Fruit fly (Drosophila melanogaster): Measurements from ENCODE around the gene CanA-14F.

The CanA-14F gene

DNA sequence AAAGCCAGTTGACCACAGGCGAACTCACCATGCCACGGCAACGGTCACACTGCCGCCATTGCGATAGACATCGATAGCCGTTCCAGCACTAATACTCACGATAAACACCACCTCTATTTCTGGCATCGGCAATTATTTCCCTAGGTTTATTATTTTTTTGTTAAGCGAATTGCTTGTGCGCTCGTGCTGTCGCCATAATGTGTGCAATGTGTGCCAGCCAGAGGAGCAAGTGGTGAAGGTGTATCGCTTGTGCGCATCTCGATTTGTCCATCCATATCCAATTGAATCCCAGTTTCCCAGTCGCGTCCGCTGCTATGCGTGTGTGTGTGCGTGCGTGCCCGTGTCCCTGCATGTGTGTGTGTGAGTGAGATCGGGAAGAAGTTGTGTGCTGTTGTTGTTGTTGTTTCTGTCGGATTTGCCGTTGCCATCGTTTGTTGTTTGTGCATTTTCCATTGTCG, 23.7 kb upstream of the CanA-14F start, which contains the start of gene mbt (continued):
- TF ChIP-seq HHEX (GFP tag; optimal IDR thresholded peaks at IDR 0.05) (no peak), CG14860 (GFP tag; IDR thresholded peaks at IDR 0.05; ENCODE audit: partially characterized antibody) (peak; percentile 82), Dip2 (GFP tag; IDR thresholded peaks at IDR 0.05) (no peak), ham (GFP tag; IDR thresholded peaks at IDR 0.05) (no peak), Bgb (GFP tag; IDR thresholded peaks at IDR 0.05; ENCODE audit: partially characterized antibody) (peak; percentile 95), CHES-1-like (GFP tag; optimal IDR thresholded peaks at IDR 0.05) (peak; percentile 72), eyg (GFP tag; optimal IDR thresholded peaks at IDR 0.05) (no peak), CG32772 (GFP tag; IDR thresholded peaks at IDR 0.05) (no peak), oc (tag; optimal IDR thresholded peaks at IDR 0.05) (no peak), CG14014 (GFP tag; IDR thresholded peaks at IDR 0.05) (no peak), zfh1 (GFP tag; IDR thresholded peaks at IDR 0.05) (0 out of 3 replicates have a peak, but pooled peaks have one; percentile 24), CG2116 (GFP tag; optimal IDR thresholded peaks at IDR 0.05) (peak; percentile 57), Scr (GFP tag; IDR thresholded peaks at IDR 0.05; ENCODE audit: partially characterized antibody) (peak; percentile 91), gsb (GFP tag; IDR thresholded peaks at IDR 0.05) (no peak), CG2129 (GFP tag; IDR thresholded peaks at IDR 0.05; ENCODE audit: partially characterized antibody) (peak; percentile 48), pnt (GFP tag; optimal IDR thresholded peaks at IDR 0.05) (no peak), toy (GFP tag; IDR thresholded peaks at IDR 0.05) (no peak), CG12391 (tag; optimal IDR thresholded peaks at IDR 0.05) (peak; percentile 28), CG18619 (GFP tag; optimal IDR thresholded peaks at IDR 0.05) (no peak), lov (optimal IDR thresholded peaks at IDR 0.05) (no peak), lov (GFP tag; IDR thresholded peaks at IDR 0.05) (no peak), tna (GFP tag; IDR thresholded peaks at IDR 0.05; ENCODE audit: partially characterized antibody) (peak; percentile 77), CG8089 (GFP tag; optimal IDR thresholded peaks at IDR 0.05) (no peak), CG15696 (tag; optimal IDR thresholded peaks at IDR 0.05) (no peak), Rfx (GFP tag; IDR thresholded peaks at IDR 0.05) (peak; percentile 48), CkIIα-i1 (GFP tag; IDR thresholded peaks at IDR 0.05) (no peak), CG4617 (GFP tag; optimal IDR thresholded peaks at IDR 0.05; ENCODE audit: borderline replicate concordance) (peak; percentile 86), CG10366 (GFP tag; IDR thresholded peaks at IDR 0.05) (no peak), MBD-R2 (GFP tag; IDR thresholded peaks at IDR 0.05) (peak; percentile 71), CG17328 (GFP tag; IDR thresholded peaks at IDR 0.05) (no peak), CG11456 (GFP tag; IDR thresholded peaks at IDR 0.05) (no peak; the same call in 2 of the 3 replicates), CG11504 (tag; optimal IDR thresholded peaks at IDR 0.05) (no peak), lab (GFP tag; optimal IDR thresholded peaks at IDR 0.05) (no peak), B-H2 (GFP tag; optimal IDR thresholded peaks at IDR 0.05) (peak; percentile 26), nmo (GFP tag; optimal IDR thresholded peaks at IDR 0.05) (peak; percentile 60), CG1602 (GFP tag; optimal IDR thresholded peaks at IDR 0.05) (no peak), tll (GFP tag; optimal IDR thresholded peaks at IDR 0.05) (no peak), NC2β (GFP tag; optimal IDR thresholded peaks at IDR 0.05) (peak; percentile 18), CG10543 (GFP tag; optimal IDR thresholded peaks at IDR 0.05) (no peak), pros (GFP tag; optimal IDR thresholded peaks at IDR 0.05) (no peak), crc (GFP tag; optimal IDR thresholded peaks at IDR 0.05) (no peak), CG4854 (GFP tag; optimal IDR thresholded peaks at IDR 0.05) (no peak), CG15514 (GFP tag; optimal IDR thresholded peaks at IDR 0.05) (peak; percentile 72), salm (tag; optimal IDR thresholded peaks at IDR 0.05) (no peak), CG4360 (GFP tag; IDR thresholded peaks at IDR 0.05) (peak; percentile 94), seq (GFP tag; IDR thresholded peaks at IDR 0.05) (no peak), CG13296 (GFP tag; optimal IDR thresholded peaks at IDR 0.05) (no peak), CG9876 (GFP tag; optimal IDR thresholded peaks at IDR 0.05) (no peak), ara (GFP tag; IDR thresholded peaks at IDR 0.05) (no peak), CG18599 (GFP tag; optimal IDR thresholded peaks at IDR 0.05) (no peak)
